Fruit fly (Drosophila melanogaster) whole organism, pupa: ENCODE results near the gene CG4278.

Experiments
- CG10348 ChIP-seq: fragments of 200-800 bp; sonication (Bioruptor generic); IDR thresholded peaks from 2 replicates; pipeline ENCODE4 v1.3.6; 2022; ENCODE audit warnings: missing biosample characterization, missing genetic modification characterization
- CG12605 ChIP-seq: fragments of 200-800 bp; sonication (Bioruptor generic); IDR thresholded peaks from 2 replicates; pipeline ENCODE4 v1.3.6; 2022; ENCODE audit warnings: missing biosample characterization, missing genetic modification characterization
- CG13204 ChIP-seq: fragments of 200-800 bp; sonication (Bioruptor generic); optimal IDR thresholded peaks from 2 replicates; lab custom pipeline; 2018; ENCODE audit warnings: missing biosample characterization, mild to moderate bottlenecking, missing genetic modification characterization, moderate library complexity
- CG14655 ChIP-seq: fragments of 200-800 bp; sonication (Bioruptor generic); optimal IDR thresholded peaks from 3 replicates; lab custom pipeline; 2017; ENCODE audit warnings: mild to moderate bottlenecking, missing biosample characterization, missing genetic modification reagents, missing genetic modification characterization
- CG15710 ChIP-seq: fragments of 200-800 bp; sonication (Bioruptor generic); optimal IDR thresholded peaks from 2 replicates; lab custom pipeline; 2018; ENCODE audit warnings: missing biosample characterization, mild to moderate bottlenecking, missing genetic modification characterization, moderate library complexity
- CG17806 ChIP-seq: fragments of 200-800 bp; sonication (Bioruptor generic); optimal IDR thresholded peaks from 2 replicates; lab custom pipeline; 2018; ENCODE audit warnings: missing biosample characterization, mild to moderate bottlenecking, missing genetic modification characterization, moderate library complexity
- CG32121 ChIP-seq: fragments of 200-800 bp; sonication (Bioruptor generic); IDR thresholded peaks from 2 replicates; pipeline ENCODE4 v1.3.6; 2022; ENCODE audit warnings: missing biosample characterization, missing genetic modification characterization
- CG34367 ChIP-seq: fragments of 200-800 bp; sonication (Bioruptor generic); optimal IDR thresholded peaks from 2 replicates; lab custom pipeline; 2018; ENCODE audit warnings: missing biosample characterization, mild to moderate bottlenecking, missing genetic modification characterization
- CG4496 ChIP-seq: fragments of 200-800 bp; sonication (Bioruptor generic); IDR thresholded peaks from 3 replicates; pipeline ENCODE4 v1.3.6; 2022; ENCODE audit warnings: missing biosample characterization, missing genetic modification characterization
- CG8159 ChIP-seq: fragments of 200-800 bp; sonication (Bioruptor generic); optimal IDR thresholded peaks from 3 replicates; lab custom pipeline; 2018; ENCODE audit warnings: missing biosample characterization, mild to moderate bottlenecking, missing genetic modification characterization, moderate library complexity
- CG8301 ChIP-seq: fragments of 200-800 bp; sonication (Bioruptor generic); optimal IDR thresholded peaks from 2 replicates; lab custom pipeline; 2018; ENCODE audit warnings: missing biosample characterization, mild to moderate bottlenecking, missing genetic modification characterization
- CG9948 ChIP-seq: fragments of 200-800 bp; sonication (Bioruptor generic); optimal IDR thresholded peaks from 2 replicates; lab custom pipeline; 2018; ENCODE audit warnings: missing biosample characterization, mild to moderate bottlenecking, missing genetic modification characterization, moderate library complexity
- D1 ChIP-seq: fragments of 200-800 bp; sonication (Bioruptor generic); optimal IDR thresholded peaks from 2 replicates; lab custom pipeline; 2018; ENCODE audit warnings: missing biosample characterization, mild to moderate bottlenecking, missing genetic modification characterization, moderate library complexity
- EcR ChIP-seq: fragments of 200-800 bp; sonication (Bioruptor generic); optimal IDR thresholded peaks from 3 replicates; lab custom pipeline; 2019; ENCODE audit warnings: missing biosample characterization, missing genetic modification characterization, mild to moderate bottlenecking, moderate library complexity, missing genetic modification reagents
- Ets98B ChIP-seq: fragments of 200-800 bp; sonication (Bioruptor generic); IDR thresholded peaks from 2 replicates; pipeline ENCODE4 v1.3.6; 2022; ENCODE audit warnings: missing biosample characterization, missing genetic modification characterization
- Pif1A ChIP-seq: fragments of 200-800 bp; sonication (Bioruptor generic); optimal IDR thresholded peaks from 3 replicates; lab custom pipeline; 2016; ENCODE audit warnings: missing biosample characterization, missing genetic modification characterization
- Pif1B ChIP-seq: fragments of 200-800 bp; sonication (Bioruptor generic); optimal IDR thresholded peaks from 3 replicates; lab custom pipeline; 2016; ENCODE audit warnings: missing biosample characterization, missing genetic modification characterization
- Snoo ChIP-seq: fragments of 200-800 bp; sonication (Bioruptor generic); optimal IDR thresholded peaks from 3 replicates; lab custom pipeline; 2017; ENCODE audit warnings: missing biosample characterization, mild to moderate bottlenecking, missing genetic modification characterization, inconsistent platforms
- fd96Ca ChIP-seq: fragments of 200-800 bp; sonication (Bioruptor generic); IDR thresholded peaks from 3 replicates; pipeline ENCODE4 v1.3.6; 2022; ENCODE audit warnings: missing biosample characterization, missing genetic modification characterization
- gl ChIP-seq: fragments of 200-800 bp; sonication (Bioruptor generic); optimal IDR thresholded peaks from 2 replicates; lab custom pipeline; 2018; ENCODE audit warnings: missing biosample characterization, mild to moderate bottlenecking, missing genetic modification characterization
- rn ChIP-seq: fragments of 200-800 bp; sonication (Bioruptor generic); IDR thresholded peaks from 2 replicates; pipeline ENCODE4 v1.3.6; 2022; ENCODE audit warnings: missing biosample characterization, missing genetic modification characterization

The CG4278 gene

dm6 chr2L:16282077-16282471 lies 44.8 kb upstream of the CG4278 start:
- TF ChIP-seq CG9948 (no peak), CG8301 (no peak), CG32121 (GFP tag; lab: Robert Waterston, UW) (no peak), CG17806 (tag; lab: Kevin White, UChicago) (no peak), Ets98B (GFP tag; lab: Robert Waterston, UW) (0 out of 2 replicates have a peak, but pooled peaks have one; percentile 2), CG15710 (tag; lab: Kevin White, UChicago) (no peak), CG4496 (0 out of 3 replicates have a peak, but pooled peaks have one; percentile 20), CG13204 (no peak), gl (tag; lab: Kevin White, UChicago) (no peak), CG10348 (GFP tag; lab: Robert Waterston, UW) (no peak), Snoo (tag; lab: Kevin White, UChicago) (no peak), D1 (tag; lab: Kevin White, UChicago) (no peak), fd96Ca (0 out of 3 replicates have a peak, but pooled peaks have one; percentile 30), rn (no peak), Pif1B (no peak), EcR (GFP tag; lab: Kevin White, UChicago) (peak; percentile 11)

- TF ChIP-seq CG32121 (GFP tag; lab: Robert Waterston, UW) = peak; percentile 36; the same call in 1 of the 2 replicates
- TF ChIP-seq CG8159 (tag; lab: Kevin White, UChicago) = no peak
- 0 out of 2 replicates have a peak, but pooled peaks have one; percentile 22 for TF ChIP-seq CG12605 (GFP tag; lab: Robert Waterston, UW)
- no peak for TF ChIP-seq CG15710 (tag; lab: Kevin White, UChicago)
- TF ChIP-seq Pif1A (GFP tag; lab: Kevin White, UChicago) = no peak
- peak; percentile 79 for TF ChIP-seq EcR (GFP tag; lab: Kevin White, UChicago)
- no peak for TF ChIP-seq CG10348 (GFP tag; lab: Robert Waterston, UW)
- no peak for TF ChIP-seq CG17806 (tag; lab: Kevin White, UChicago)
- TF ChIP-seq CG14655 = no peak
- peak; percentile 50; the same call in 1 of the 3 replicates for TF ChIP-seq fd96Ca
- no peak for TF ChIP-seq CG9948
- TF ChIP-seq Pif1B = no peak
- TF ChIP-seq rn = no peak
- no peak for TF ChIP-seq D1 (tag; lab: Kevin White, UChicago)
- no peak for TF ChIP-seq CG8301
- TF ChIP-seq CG34367 (tag; lab: Kevin White, UChicago) = no peak
- TF ChIP-seq, all 21 proteins: peak for 4
Observed at dm6 chr2L:16282856-16283255, 44.0 kb upstream of the CG4278 start.

dm6 chr2L:16284306-16285299 lies 42.3 kb upstream of the CG4278 start:
- peak; percentile 70 for TF ChIP-seq Snoo (tag; lab: Kevin White, UChicago)
- TF ChIP-seq Ets98B (GFP tag; lab: Robert Waterston, UW) = no peak
- no peak for TF ChIP-seq CG32121 (GFP tag; lab: Robert Waterston, UW)
- peak; percentile 45 for TF ChIP-seq Pif1B
- peak; percentile 64 for TF ChIP-seq CG14655
- TF ChIP-seq D1 (tag; lab: Kevin White, UChicago) = peak; percentile 48
- no peak for TF ChIP-seq CG10348 (GFP tag; lab: Robert Waterston, UW)
- peak; percentile 52 for TF ChIP-seq CG15710 (tag; lab: Kevin White, UChicago)
- no peak for TF ChIP-seq CG12605 (GFP tag; lab: Robert Waterston, UW)
- peak; percentile 34 for TF ChIP-seq CG17806 (tag; lab: Kevin White, UChicago)
- TF ChIP-seq rn = no peak
- TF ChIP-seq Pif1A (GFP tag; lab: Kevin White, UChicago) = peak; percentile 65
- TF ChIP-seq CG8159 (tag; lab: Kevin White, UChicago) = peak; percentile 65
- no peak for TF ChIP-seq CG4496
- peak; percentile 60 for TF ChIP-seq EcR (GFP tag; lab: Kevin White, UChicago)
- TF ChIP-seq gl (tag; lab: Kevin White, UChicago) = peak; percentile 30
- TF ChIP-seq CG13204 = peak; percentile 68
- peak; percentile 33 for TF ChIP-seq CG9948
- peak; percentile 65 for TF ChIP-seq CG8301
- peak; percentile 38 for TF ChIP-seq CG34367 (tag; lab: Kevin White, UChicago)
- TF ChIP-seq fd96Ca = no peak
- TF ChIP-seq, all 21 proteins: peak for 14

dm6 chr2L:16285692-16286359 lies 41.0 kb upstream of the CG4278 start:
- TF ChIP-seq Ets98B (GFP tag; lab: Robert Waterston, UW) = no peak
- TF ChIP-seq CG9948 = peak; percentile 87
- TF ChIP-seq Pif1A (GFP tag; lab: Kevin White, UChicago) = peak; percentile 77
- peak; percentile 39 for TF ChIP-seq CG13204
- peak; percentile 83 for TF ChIP-seq CG34367 (tag; lab: Kevin White, UChicago)
- no peak for TF ChIP-seq EcR (GFP tag; lab: Kevin White, UChicago)
- peak; percentile 86 for TF ChIP-seq Snoo (tag; lab: Kevin White, UChicago)
- peak; percentile 90 for TF ChIP-seq CG8159 (tag; lab: Kevin White, UChicago)
- TF ChIP-seq Pif1B = peak; percentile 87
- TF ChIP-seq D1 (tag; lab: Kevin White, UChicago) = peak; percentile 22
- TF ChIP-seq gl (tag; lab: Kevin White, UChicago) = peak; percentile 70
- no peak for TF ChIP-seq CG32121 (GFP tag; lab: Robert Waterston, UW)
- TF ChIP-seq CG8301 = peak; percentile 83
- TF ChIP-seq CG4496 = no peak
- TF ChIP-seq CG17806 (tag; lab: Kevin White, UChicago) = peak; percentile 92
- peak; percentile 86 for TF ChIP-seq CG14655
- TF ChIP-seq CG15710 (tag; lab: Kevin White, UChicago) = peak; percentile 84
